Fruit fly (Drosophila melanogaster) whole organism, prepupa: ENCODE measurements around the gene Mettl5.
A peak's percentile ranks its signal among the peaks of the same experiment; 100 is the strongest.

Experiments
- CG10631 ChIP-seq: fragments of 200-800 bp; sonication (Bioruptor generic); optimal IDR thresholded peaks from 2 replicates; lab custom pipeline; 2016; ENCODE audit warnings: missing biosample characterization, missing genetic modification characterization
- CG11294 ChIP-seq: fragments of 200-800 bp; sonication (Bioruptor generic); IDR thresholded peaks from 2 replicates; pipeline ENCODE4 v1.3.6; 2022; ENCODE audit warnings: missing biosample characterization, missing genetic modification characterization
- CG11762 ChIP-seq: fragments of 200-800 bp; sonication (Bioruptor generic); optimal IDR thresholded peaks from 3 replicates; lab custom pipeline; 2016; ENCODE audit warnings: missing biosample characterization, missing genetic modification characterization; ENCODE audit not compliant: insufficient read depth
- CG11902 ChIP-seq: fragments of 200-800 bp; sonication (Bioruptor generic); optimal IDR thresholded peaks from 3 replicates; lab custom pipeline; 2016; ENCODE audit warnings: missing biosample characterization, missing genetic modification characterization
- CG15336 ChIP-seq: fragments of 200-800 bp; sonication (Bioruptor generic); IDR thresholded peaks from 2 replicates; pipeline ENCODE4 v1.3.6; 2022; ENCODE audit warnings: missing biosample characterization, missing genetic modification characterization
- CG1621 ChIP-seq: fragments of 200-800 bp; sonication (Bioruptor generic); optimal IDR thresholded peaks from 3 replicates; lab custom pipeline; 2018; ENCODE audit warnings: missing biosample characterization, mild to moderate bottlenecking, missing genetic modification characterization
- CG16779 ChIP-seq: fragments of 200-800 bp; sonication (Bioruptor generic); optimal IDR thresholded peaks from 3 replicates; lab custom pipeline; 2017; ENCODE audit warnings: missing biosample characterization, mild to moderate bottlenecking, missing genetic modification characterization
- CG3032 ChIP-seq: fragments of 200-800 bp; optimal IDR thresholded peaks from 2 replicates; lab custom pipeline; 2019; ENCODE audit warnings: missing biosample characterization, mild to moderate bottlenecking, missing genetic modification characterization, moderate library complexity
- CG31627 ChIP-seq: fragments of 200-800 bp; sonication (Bioruptor generic); optimal IDR thresholded peaks from 3 replicates; lab custom pipeline; 2016; ENCODE audit warnings: missing biosample characterization, missing genetic modification characterization
- CG32006 ChIP-seq: fragments of 200-800 bp; sonication (Bioruptor generic); optimal IDR thresholded peaks from 3 replicates; lab custom pipeline; 2017; ENCODE audit warnings: missing biosample characterization, mild to moderate bottlenecking, missing genetic modification characterization
- CG34406 ChIP-seq: fragments of 200-800 bp; sonication (Bioruptor generic); optimal IDR thresholded peaks from 3 replicates; lab custom pipeline; 2016; ENCODE audit warnings: missing biosample characterization, missing genetic modification characterization
- CG3919 ChIP-seq: fragments of 200-800 bp; sonication (Bioruptor generic); optimal IDR thresholded peaks from 3 replicates; lab custom pipeline; 2016; ENCODE audit warnings: missing biosample characterization, missing genetic modification characterization
- CG4318 ChIP-seq: fragments of 200-800 bp; sonication (Bioruptor generic); optimal IDR thresholded peaks from 3 replicates; lab custom pipeline; 2017; ENCODE audit warnings: missing biosample characterization, mild to moderate bottlenecking, missing genetic modification characterization
- CG6163 ChIP-seq: fragments of 200-800 bp; sonication (Bioruptor generic); IDR thresholded peaks from 3 replicates; pipeline ENCODE4 v1.3.6; 2022; ENCODE audit warnings: missing biosample characterization, missing genetic modification characterization
- CG6276 ChIP-seq: fragments of 200-800 bp; sonication (Bioruptor generic); optimal IDR thresholded peaks from 2 replicates; lab custom pipeline; 2017; ENCODE audit warnings: missing biosample characterization, mild to moderate bottlenecking, missing genetic modification characterization
- CG6808 ChIP-seq: fragments of 200-800 bp; sonication (Bioruptor generic); optimal IDR thresholded peaks from 3 replicates; lab custom pipeline; 2017; ENCODE audit warnings: missing biosample characterization, missing genetic modification characterization, mild to moderate bottlenecking, moderate library complexity, missing genetic modification reagents
- CG6854 ChIP-seq: fragments of 200-800 bp; sonication (Bioruptor generic); optimal IDR thresholded peaks from 2 replicates; lab custom pipeline; 2017; ENCODE audit warnings: missing biosample characterization, mild to moderate bottlenecking, missing genetic modification characterization
- CG7368 ChIP-seq: fragments of 200-800 bp; sonication (Bioruptor generic); optimal IDR thresholded peaks from 3 replicates; lab custom pipeline; 2016; ENCODE audit warnings: missing biosample characterization, missing genetic modification characterization
- CG8119 ChIP-seq: fragments of 200-800 bp; sonication (Bioruptor generic); IDR thresholded peaks from 3 replicates; pipeline ENCODE4 v1.3.6; 2022; ENCODE audit warnings: missing biosample characterization, missing genetic modification characterization
- CG8319 ChIP-seq: fragments of 200-800 bp; sonication (Bioruptor generic); optimal IDR thresholded peaks from 3 replicates; lab custom pipeline; 2016; ENCODE audit warnings: missing biosample characterization, missing genetic modification characterization
- CG8632 ChIP-seq: fragments of 200-800 bp; sonication (Bioruptor generic); optimal IDR thresholded peaks from 3 replicates; lab custom pipeline; 2016; ENCODE audit warnings: missing biosample characterization, missing genetic modification characterization
- CG9139 ChIP-seq: fragments of 200-800 bp; sonication (Bioruptor generic); optimal IDR thresholded peaks from 3 replicates; lab custom pipeline; 2017; ENCODE audit warnings: missing biosample characterization, mild to moderate bottlenecking, missing genetic modification characterization
- Eip75B ChIP-seq: fragments of 200-800 bp; sonication (Bioruptor generic); optimal IDR thresholded peaks from 3 replicates; lab custom pipeline; 2016; ENCODE audit warnings: missing biosample characterization, missing genetic modification characterization
- Ets96B ChIP-seq: fragments of 200-800 bp; optimal IDR thresholded peaks from 2 replicates; lab custom pipeline; 2019; ENCODE audit warnings: missing biosample characterization, mild to moderate bottlenecking, missing genetic modification characterization, moderate library complexity
- Gug ChIP-seq: fragments of 200-800 bp; sonication (Bioruptor generic); IDR thresholded peaks from 2 replicates; pipeline ENCODE4 v1.3.6; 2022; ENCODE audit warnings: missing biosample characterization, missing genetic modification characterization
- Hr38 ChIP-seq: sonication (Bioruptor generic); optimal IDR thresholded peaks from 2 replicates; lab custom pipeline; 2016; ENCODE audit warnings: missing biosample characterization, missing genetic modification characterization
- Hr39 ChIP-seq: fragments of 200-800 bp; sonication (Bioruptor generic); optimal IDR thresholded peaks from 2 replicates; lab custom pipeline; 2016; ENCODE audit warnings: missing biosample characterization, missing genetic modification characterization
- Hr4 ChIP-seq: fragments of 200-800 bp; sonication (Bioruptor generic); optimal IDR thresholded peaks from 3 replicates; lab custom pipeline; 2016; ENCODE audit warnings: missing biosample characterization, missing genetic modification characterization
- Lpt ChIP-seq: fragments of 200-800 bp; sonication (Bioruptor generic); optimal IDR thresholded peaks from 3 replicates; lab custom pipeline; 2016; ENCODE audit warnings: missing biosample characterization, missing genetic modification characterization
- OdsH ChIP-seq: fragments of 200-800 bp; sonication (Bioruptor generic); optimal IDR thresholded peaks from 3 replicates; lab custom pipeline; 2016; ENCODE audit warnings: missing biosample characterization, missing genetic modification characterization
- Smox ChIP-seq: fragments of 200-800 bp; sonication (Bioruptor generic); optimal IDR thresholded peaks from 3 replicates; lab custom pipeline; 2016; ENCODE audit warnings: missing biosample characterization, missing genetic modification characterization
- Sox102F ChIP-seq: fragments of 200-800 bp; sonication (Bioruptor generic); optimal IDR thresholded peaks from 2 replicates; lab custom pipeline; 2016; ENCODE audit warnings: missing biosample characterization, mild to moderate bottlenecking, missing genetic modification characterization
- Sox15 ChIP-seq: fragments of 200-800 bp; sonication (Bioruptor generic); optimal IDR thresholded peaks from 3 replicates; lab custom pipeline; 2016; ENCODE audit warnings: missing biosample characterization, missing genetic modification characterization
- achi ChIP-seq: fragments of 200-800 bp; sonication (Bioruptor generic); optimal IDR thresholded peaks from 3 replicates; lab custom pipeline; 2016; ENCODE audit warnings: missing biosample characterization, missing genetic modification characterization
- acj6 ChIP-seq: fragments of 200-800 bp; sonication (Bioruptor generic); optimal IDR thresholded peaks from 3 replicates; lab custom pipeline; 2016; ENCODE audit warnings: missing biosample characterization, missing genetic modification characterization
- dac ChIP-seq: fragments of 200-800 bp; sonication (Bioruptor generic); optimal IDR thresholded peaks from 2 replicates; lab custom pipeline; 2017; ENCODE audit warnings: missing biosample characterization, mild to moderate bottlenecking, missing genetic modification characterization
- dsx ChIP-seq: fragments of 200-800 bp; optimal IDR thresholded peaks from 3 replicates; lab custom pipeline; 2019; ENCODE audit warnings: missing biosample characterization, mild to moderate bottlenecking, missing genetic modification characterization, moderate library complexity; ENCODE audit not compliant: poor library complexity, severe bottlenecking
- eg ChIP-seq: fragments of 200-800 bp; sonication (Bioruptor generic); IDR thresholded peaks from 3 replicates; pipeline ENCODE4 v1.3.6; 2022; ENCODE audit warnings: missing biosample characterization, missing genetic modification characterization
- esn ChIP-seq: fragments of 200-800 bp; sonication (Bioruptor generic); optimal IDR thresholded peaks from 2 replicates; lab custom pipeline; 2016; ENCODE audit warnings: missing biosample characterization, mild to moderate bottlenecking, missing genetic modification characterization, moderate library complexity
- lz ChIP-seq: fragments of 200-800 bp; sonication (Bioruptor generic); optimal IDR thresholded peaks from 3 replicates; lab custom pipeline; 2016; ENCODE audit warnings: missing biosample characterization, missing genetic modification characterization
- net ChIP-seq: fragments of 200-800 bp; sonication (Bioruptor generic); optimal IDR thresholded peaks from 3 replicates; lab custom pipeline; 2016; ENCODE audit warnings: missing biosample characterization, missing genetic modification characterization
- pdm3 ChIP-seq: fragments of 200-800 bp; sonication (Bioruptor generic); optimal IDR thresholded peaks from 3 replicates; lab custom pipeline; 2016; ENCODE audit warnings: missing biosample characterization, missing genetic modification characterization
- salr ChIP-seq, 2 experiments: fragments of 200-800 bp; sonication (Bioruptor generic); optimal IDR thresholded peaks; 3 replicates each; lab custom pipeline; 2016 to 2018; ENCODE audit warnings: missing biosample characterization in 2 of 2, missing genetic modification characterization in 2 of 2, mild to moderate bottlenecking in 1 of 2
- spab ChIP-seq: fragments of 200-800 bp; sonication (Bioruptor generic); optimal IDR thresholded peaks from 2 replicates; lab custom pipeline; 2017; ENCODE audit warnings: missing biosample characterization, mild to moderate bottlenecking, missing genetic modification characterization, missing genetic modification reagents
- svp ChIP-seq: fragments of 200-800 bp; sonication (Bioruptor generic); peaks from one replicate; lab custom pipeline; 2016; ENCODE audit warnings: missing biosample characterization, missing genetic modification characterization
- vri ChIP-seq: fragments of 200-800 bp; sonication (Bioruptor generic); optimal IDR thresholded peaks from 3 replicates; lab custom pipeline; 2016; ENCODE audit warnings: missing biosample characterization, mild to moderate bottlenecking, missing genetic modification characterization

The Mettl5 gene

DNA sequence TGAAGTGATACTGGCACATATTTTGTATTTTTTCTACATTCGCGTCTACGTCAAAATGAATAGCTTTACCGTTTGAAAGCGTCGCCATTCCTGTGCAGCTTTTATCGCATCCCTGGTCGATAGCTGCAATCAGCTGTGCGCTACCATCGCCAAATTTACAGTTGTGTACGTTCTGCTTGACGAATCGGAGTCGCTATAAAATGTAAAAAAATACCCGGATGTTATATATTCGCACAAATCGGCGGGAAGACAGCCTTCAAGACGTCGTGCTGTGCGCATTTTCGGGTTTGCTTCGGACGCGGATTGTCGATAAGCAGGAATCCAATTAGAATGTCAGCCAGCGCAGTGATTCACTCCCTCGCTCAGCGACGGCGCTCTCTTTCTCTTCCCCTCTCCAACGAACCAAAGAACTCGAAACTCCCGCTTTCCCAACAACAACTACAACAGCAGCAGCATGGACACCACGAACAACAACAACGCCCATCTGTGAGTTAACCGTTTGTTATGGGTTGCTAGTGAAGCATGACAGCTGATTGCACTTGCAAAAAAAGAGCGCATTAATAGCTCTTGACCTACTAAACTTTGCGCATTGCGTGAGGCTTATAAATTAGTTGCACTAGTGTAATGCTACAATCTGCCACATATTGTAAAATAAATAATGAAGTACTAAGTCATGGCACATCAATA is 31.2 kb downstream of the Mettl5 start:
- TF ChIP-seq CG32006 (GFP tag; lab: Kevin White, UChicago), result no peak
- peak; percentile 80 for TF ChIP-seq svp
- peak; percentile 11 for TF ChIP-seq spab (GFP tag; lab: Kevin White, UChicago)
- no peak for TF ChIP-seq CG8319 (GFP tag; lab: Kevin White, UChicago)
- peak; percentile 51; the same call in 1 of the 3 replicates for TF ChIP-seq eg
- peak; percentile 69 for TF ChIP-seq CG6276 (GFP tag; lab: Kevin White, UChicago)
- peak; percentile 53 for TF ChIP-seq Lpt (GFP tag; lab: Kevin White, UChicago)
- peak; percentile 43 for TF ChIP-seq CG6854 (GFP tag; lab: Kevin White, UChicago)
- no peak for TF ChIP-seq lz (GFP tag; lab: Kevin White, UChicago)
- peak; percentile 52; the same call in 2 of the 3 replicates for TF ChIP-seq CG6163 (GFP tag; lab: Robert Waterston, UW)
- TF ChIP-seq dsx (GFP tag; lab: Kevin White, UChicago), result peak; percentile 23
- peak; percentile 23 for TF ChIP-seq Eip75B (GFP tag; lab: Kevin White, UChicago)
- TF ChIP-seq CG9139 (GFP tag; lab: Kevin White, UChicago), result peak; percentile 34
- TF ChIP-seq CG6808, result peak; percentile 41
- TF ChIP-seq CG16779, result peak; percentile 58
- TF ChIP-seq CG8632 (GFP tag; lab: Kevin White, UChicago), result peak; percentile 1

dm6 chr3L:19314877-19315276 is 51.3 kb downstream of the Mettl5 start:
- peak; percentile 66 for TF ChIP-seq acj6 (GFP tag; lab: Kevin White, UChicago)
- no peak for TF ChIP-seq esn (GFP tag; lab: Kevin White, UChicago)
- TF ChIP-seq salr (GFP tag; optimal IDR thresholded peaks at IDR 0.05; lab: Kevin White, UChicago), result peak in 1 of 2 experiments; percentile 73
- peak; percentile 38 for TF ChIP-seq CG16779
- TF ChIP-seq Hr38 (GFP tag; lab: Kevin White, UChicago), result peak; percentile 25
- peak; percentile 87 for TF ChIP-seq Hr4 (GFP tag; lab: Kevin White, UChicago)
- TF ChIP-seq Ets96B (tag; lab: Kevin White, UChicago), result no peak
- TF ChIP-seq pdm3 (GFP tag; lab: Kevin White, UChicago), result peak; percentile 76
- peak; percentile 88 for TF ChIP-seq CG8119 (GFP tag; lab: Robert Waterston, UW)
- peak; percentile 78 for TF ChIP-seq net (GFP tag; lab: Kevin White, UChicago)
- peak; percentile 38 for TF ChIP-seq CG7368 (GFP tag; lab: Kevin White, UChicago)
- TF ChIP-seq CG34406 (GFP tag; lab: Kevin White, UChicago), result peak; percentile 16
- peak; percentile 94 for TF ChIP-seq CG15336 (GFP tag; lab: Robert Waterston, UW)
- peak; percentile 70 for TF ChIP-seq CG3919 (GFP tag; lab: Kevin White, UChicago)
- peak; percentile 94 for TF ChIP-seq CG6163 (GFP tag; lab: Robert Waterston, UW)
- peak; percentile 16 for TF ChIP-seq CG31627 (GFP tag; lab: Kevin White, UChicago)
- peak; percentile 91 for TF ChIP-seq Lpt (GFP tag; lab: Kevin White, UChicago)
- TF ChIP-seq Smox (GFP tag; lab: Kevin White, UChicago), result no peak
- no peak for TF ChIP-seq CG6808
- TF ChIP-seq CG1621 (tag; lab: Kevin White, UChicago), result no peak
- TF ChIP-seq Sox15 (GFP tag; lab: Kevin White, UChicago), result no peak
- TF ChIP-seq CG11902 (GFP tag; lab: Kevin White, UChicago), result no peak
- TF ChIP-seq CG11294 (GFP tag; lab: Robert Waterston, UW), result peak; percentile 87
- TF ChIP-seq lz (GFP tag; lab: Kevin White, UChicago), result peak; percentile 15
- TF ChIP-seq OdsH (GFP tag; lab: Kevin White, UChicago), result peak; percentile 68
- no peak for TF ChIP-seq dsx (GFP tag; lab: Kevin White, UChicago)
- peak; percentile 65 for TF ChIP-seq CG10631
- peak; percentile 14 for TF ChIP-seq Hr39 (GFP tag; lab: Kevin White, UChicago)
- TF ChIP-seq dac (GFP tag; lab: Kevin White, UChicago), result peak; percentile 56
- no peak for TF ChIP-seq vri
- TF ChIP-seq achi (GFP tag; lab: Kevin White, UChicago), result peak; percentile 71
- peak; percentile 39 for TF ChIP-seq svp
- peak; percentile 31 for TF ChIP-seq CG11762 (GFP tag; lab: Kevin White, UChicago)
- TF ChIP-seq Eip75B (GFP tag; lab: Kevin White, UChicago), result peak; percentile 37
- TF ChIP-seq Gug (GFP tag; lab: Robert Waterston, UW), result peak; percentile 83
- TF ChIP-seq Sox102F (GFP tag; lab: Kevin White, UChicago), result no peak
- peak; percentile 86 for TF ChIP-seq CG32006 (GFP tag; lab: Kevin White, UChicago)
- peak; percentile 85 for TF ChIP-seq CG6276 (GFP tag; lab: Kevin White, UChicago)
- peak; percentile 93 for TF ChIP-seq eg
- no peak for TF ChIP-seq CG3032 (tag; lab: Kevin White, UChicago)
- TF ChIP-seq CG4318 (GFP tag; lab: Kevin White, UChicago), result peak; percentile 65
